Worm (Caenorhabditis elegans): ENCODE results near the gene ttr-18.

ttr-18 gene

DNA sequence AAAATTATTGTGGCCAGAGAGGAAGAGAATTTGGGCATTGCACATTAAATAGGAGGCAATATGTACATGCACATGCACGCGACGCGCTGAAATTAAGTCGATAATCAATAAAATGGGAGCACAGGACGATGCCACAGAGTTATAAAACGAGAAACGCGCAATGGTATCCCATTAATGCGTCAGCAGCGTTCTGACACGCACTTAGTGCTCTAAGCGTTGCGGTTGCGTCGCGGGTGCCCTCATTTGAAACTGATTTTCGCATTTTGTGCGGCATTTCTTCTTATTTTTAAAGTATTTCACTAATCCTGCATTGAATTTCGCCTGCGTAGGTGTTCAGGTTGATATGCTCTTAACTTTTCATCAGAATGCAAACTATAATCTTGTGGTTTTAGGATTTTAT lies 33.5 kb downstream of the ttr-18 start, which contains the start of gene rsp-1 (continued):
- TF ChIP-seq ztf-16 (tag; optimal IDR thresholded peaks at IDR 0.05): peak; percentile 55
- TF ChIP-seq nhr-232 (tag; optimal IDR thresholded peaks at IDR 0.05): no peak
- TF ChIP-seq pros-1 (tag; optimal IDR thresholded peaks at IDR 0.05): no peak
- peak; percentile 67 for TF ChIP-seq dve-1 (tag; optimal IDR thresholded peaks at IDR 0.05)
- TF ChIP-seq hlh-30 (tag; optimal IDR thresholded peaks at IDR 0.05; ENCODE audit: insufficient read depth): peak; percentile 17
- no peak for TF ChIP-seq ceh-19 (GFP tag; optimal IDR thresholded peaks at IDR 0.05)
- peak; percentile 19 for TF ChIP-seq sox-4 (tag; optimal IDR thresholded peaks at IDR 0.05)
- no peak for TF ChIP-seq npax-4 (tag; optimal IDR thresholded peaks at IDR 0.05)
- no peak for TF ChIP-seq ttx-3 (tag; optimal IDR thresholded peaks at IDR 0.05)
- no peak for TF ChIP-seq ceh-45 (GFP tag; IDR thresholded peaks at IDR 0.05)
- peak; percentile 71 for TF ChIP-seq rnt-1 (tag; optimal IDR thresholded peaks at IDR 0.05)
- TF ChIP-seq pqm-1 (tag; optimal IDR thresholded peaks at IDR 0.05): no peak
- no peak for TF ChIP-seq zip-5 (tag; optimal IDR thresholded peaks at IDR 0.05)
- TF ChIP-seq fkh-10 (GFP tag; optimal IDR thresholded peaks at IDR 0.05): peak; percentile 13
- TF ChIP-seq F13H6.1 (tag; optimal IDR thresholded peaks at IDR 0.05): peak; percentile 40
- TF ChIP-seq ahr-1 (tag; optimal IDR thresholded peaks at IDR 0.05): no peak
- peak; percentile 51 for TF ChIP-seq elt-2 (tag; optimal IDR thresholded peaks at IDR 0.05)
- peak; percentile 38 for TF ChIP-seq fax-1 (tag; optimal IDR thresholded peaks at IDR 0.05)
- peak; percentile 58 for TF ChIP-seq ceh-34 (tag; optimal IDR thresholded peaks at IDR 0.05)
- peak; percentile 33 for TF ChIP-seq pha-2 (tag; optimal IDR thresholded peaks at IDR 0.05)
- peak; percentile 23 for TF ChIP-seq unc-86 (tag; optimal IDR thresholded peaks at IDR 0.05)
- TF ChIP-seq lim-6 (tag; optimal IDR thresholded peaks at IDR 0.05): peak; percentile 55
- no peak for TF ChIP-seq hlh-8 (tag; optimal IDR thresholded peaks at IDR 0.05)
- TF ChIP-seq unc-42 (tag; optimal IDR thresholded peaks at IDR 0.05): peak; percentile 81
- TF ChIP-seq hlh-6 (tag; optimal IDR thresholded peaks at IDR 0.05): no peak
- TF ChIP-seq T23F11.4 (GFP tag; optimal IDR thresholded peaks at IDR 0.05): peak; percentile 8
- peak; percentile 11 for TF ChIP-seq K09A11.1 (tag; optimal IDR thresholded peaks at IDR 0.05; ENCODE audit: insufficient read depth)
- peak; percentile 6 for TF ChIP-seq che-1 (tag; optimal IDR thresholded peaks at IDR 0.05)
- no peak for TF ChIP-seq ceh-9 (tag; optimal IDR thresholded peaks at IDR 0.05)
- TF ChIP-seq mec-3 (tag; optimal IDR thresholded peaks at IDR 0.05; ENCODE audit: borderline replicate concordance): no peak
- TF ChIP-seq sox-2 (GFP tag; IDR thresholded peaks at IDR 0.05): no peak
- TF ChIP-seq odd-2 (tag; optimal IDR thresholded peaks at IDR 0.05): no peak
- no peak for TF ChIP-seq ceh-24 (tag; optimal IDR thresholded peaks at IDR 0.05)

DNA sequence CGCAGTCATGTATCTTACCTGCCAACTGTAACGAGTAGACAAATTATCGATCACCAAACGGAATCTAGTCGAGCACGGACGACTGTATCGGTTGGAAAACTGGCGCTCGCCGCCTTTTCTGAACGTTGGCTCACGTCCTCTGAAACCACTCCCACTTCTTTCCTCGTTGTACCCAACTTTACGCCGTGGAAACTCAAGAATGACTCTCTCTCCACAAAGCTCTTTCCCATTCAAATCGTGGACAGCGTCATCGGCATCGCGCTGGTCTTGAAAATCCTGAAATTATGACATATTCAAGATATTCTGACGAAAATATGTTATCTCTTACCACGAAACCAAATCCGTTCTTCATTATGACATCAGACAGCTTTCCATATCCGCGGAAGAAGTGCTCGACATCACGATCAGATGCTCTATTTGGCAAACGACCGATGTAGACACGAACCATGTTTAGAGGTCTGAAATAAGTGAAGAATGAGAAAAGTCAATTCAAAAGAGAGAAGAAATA lies 34.0 kb downstream of the ttr-18 start, which contains the start of gene rsp-2:
TSS of gene rsp-2 (minus strand) at position 458 of the 508 bp plus-strand sequence.
- TF ChIP-seq fkh-6 (tag; optimal IDR thresholded peaks at IDR 0.05) (no peak), sdc-2 (tag; optimal IDR thresholded peaks at IDR 0.05) (no peak), ttx-3 (tag; optimal IDR thresholded peaks at IDR 0.05) (no peak), unc-86 (tag; optimal IDR thresholded peaks at IDR 0.05) (no peak), nhr-11 (tag; optimal IDR thresholded peaks at IDR 0.05) (no peak), ahr-1 (tag; optimal IDR thresholded peaks at IDR 0.05) (no peak)

DNA sequence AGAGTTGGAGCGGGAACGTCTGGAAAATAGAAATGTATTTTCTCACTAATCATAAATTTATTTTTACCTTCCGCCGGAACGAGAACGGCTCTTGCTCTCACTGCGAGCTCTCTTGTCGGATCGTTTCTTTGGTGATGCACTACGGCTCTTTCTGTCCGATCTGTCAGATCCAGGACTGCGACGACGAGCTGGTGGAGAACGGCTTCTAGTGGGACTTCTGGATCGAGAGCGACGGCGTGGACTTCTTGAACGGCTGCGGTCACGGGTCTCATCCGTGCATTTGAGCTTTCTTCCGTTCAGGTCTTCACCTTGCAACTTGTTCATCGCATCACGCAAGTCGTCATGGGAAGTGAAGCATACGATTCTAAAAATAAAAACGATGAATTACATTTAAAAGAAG lies 34.8 kb downstream of the ttr-18 start:
- no peak for TF ChIP-seq rnt-1 (tag; optimal IDR thresholded peaks at IDR 0.05)
- TF ChIP-seq pat-9 (tag; optimal IDR thresholded peaks at IDR 0.05): no peak
- no peak for TF ChIP-seq tbx-2 (tag; optimal IDR thresholded peaks at IDR 0.05)
- no peak for TF ChIP-seq ceh-14 (tag; optimal IDR thresholded peaks at IDR 0.05)
- TF ChIP-seq hlh-8 (tag; optimal IDR thresholded peaks at IDR 0.05): no peak
- no peak for TF ChIP-seq ets-4 (tag; optimal IDR thresholded peaks at IDR 0.05)
- TF ChIP-seq sox-2 (GFP tag; IDR thresholded peaks at IDR 0.05): no peak
- no peak for TF ChIP-seq unc-55 (GFP tag; optimal IDR thresholded peaks at IDR 0.05)
- TF ChIP-seq eyg-1 (tag; optimal IDR thresholded peaks at IDR 0.05): no peak
- TF ChIP-seq unc-3 (GFP tag; conservative IDR thresholded peaks at IDR 0.05): no peak
- TF ChIP-seq unc-3 (tag; optimal IDR thresholded peaks at IDR 0.05): no peak
- no peak for TF ChIP-seq ama-1 (optimal IDR thresholded peaks at IDR 0.05)
- TF ChIP-seq pag-3 (tag; optimal IDR thresholded peaks at IDR 0.05; ENCODE audit: borderline replicate concordance): no peak
- no peak for TF ChIP-seq gmeb-2 (tag; optimal IDR thresholded peaks at IDR 0.05)
- no peak for TF ChIP-seq lim-6 (tag; optimal IDR thresholded peaks at IDR 0.05)
